Worm (Caenorhabditis elegans) whole organism, late embryonic: ENCODE data around the gene rike-1.

Experiments
- ceh-31 ChIP-seq: sonication (generic microtip); optimal IDR thresholded peaks from 2 replicates; lab custom pipeline; 2016; ENCODE audit warnings: missing genetic modification characterization, missing compliant biosample characterization
- ceh-34 ChIP-seq: sonication (generic microtip); optimal IDR thresholded peaks from 2 replicates; lab custom pipeline; 2016; ENCODE audit warnings: mild to moderate bottlenecking, missing genetic modification characterization, missing compliant biosample characterization
- hlh-13 ChIP-seq: fragments of 200-800 bp; sonication (Bioruptor generic); optimal IDR thresholded peaks from 2 replicates; lab custom pipeline; 2018; ENCODE audit warnings: mild to moderate bottlenecking, missing genetic modification characterization, missing compliant biosample characterization
- hlh-8 ChIP-seq: sonication (generic microtip); optimal IDR thresholded peaks from 2 replicates; lab custom pipeline; 2016; ENCODE audit warnings: missing genotype, missing genetic modification characterization, missing compliant biosample characterization
- nfya-1 ChIP-seq: sonication (generic microtip); optimal IDR thresholded peaks from 2 replicates; lab custom pipeline; 2017; ENCODE audit warnings: missing genetic modification characterization, mild to moderate bottlenecking, missing compliant biosample characterization, antibody characterized with exemption, moderate library complexity
- odd-2 ChIP-seq: sonication (generic microtip); optimal IDR thresholded peaks from 2 replicates; lab custom pipeline; 2017; ENCODE audit warnings: antibody characterized with exemption, mild to moderate bottlenecking, missing genetic modification characterization, missing compliant biosample characterization
- pqm-1 ChIP-seq: sonication (generic microtip); optimal IDR thresholded peaks from 2 replicates; lab custom pipeline; 2016; ENCODE audit warnings: missing genetic modification characterization, missing compliant biosample characterization
- unc-86 ChIP-seq: sonication (generic microtip); optimal IDR thresholded peaks from 2 replicates; lab custom pipeline; 2016; ENCODE audit warnings: missing genetic modification characterization, missing compliant biosample characterization

- no peak for TF ChIP-seq ceh-34
- no peak for TF ChIP-seq nfya-1
- TF ChIP-seq unc-86 (tag; lab: Kevin White, UChicago): no peak
- TF ChIP-seq hlh-13 (GFP tag; lab: Kevin White, UChicago): no peak
- no peak for TF ChIP-seq pqm-1 (tag; lab: Kevin White, UChicago)
- no peak for TF ChIP-seq hlh-8 (tag; lab: Kevin White, UChicago)
- no peak for TF ChIP-seq odd-2 (tag; lab: Kevin White, UChicago)
- TF ChIP-seq ceh-31 (tag; lab: Kevin White, UChicago): peak; percentile 15
These were observed 45.1 kb downstream of the rike-1 start for ce11 chrV:14500554-14500953.
